Fruit fly (Drosophila melanogaster): ENCODE results near the gene Spn77Ba.

Gene Spn77Ba

DNA sequence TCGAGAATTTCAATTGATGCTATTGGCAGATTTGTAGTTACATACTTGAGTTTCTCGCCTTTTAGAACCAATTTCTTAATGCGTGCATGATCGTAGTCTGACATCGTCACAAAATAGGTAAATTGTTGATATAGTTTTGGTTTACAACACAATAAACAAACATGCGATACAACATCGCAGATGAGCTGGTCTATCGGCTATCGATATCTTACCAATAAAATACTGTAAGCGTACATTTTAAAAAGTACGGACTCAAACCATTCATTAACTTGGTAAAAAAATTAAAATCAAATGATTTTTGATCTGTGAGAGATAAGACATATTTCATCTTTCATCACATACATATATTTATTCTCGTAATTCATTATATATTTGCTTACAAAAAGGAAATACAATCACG, 20.2 kb upstream of the Spn77Ba start, which contains the start of gene FRG1 (continued):
- TF ChIP-seq Dek (tag; optimal IDR thresholded peaks at IDR 0.05) (no peak), Neu2 (GFP tag; optimal IDR thresholded peaks at IDR 0.05; ENCODE audit: borderline replicate concordance) (no peak), CG2116 (GFP tag; optimal IDR thresholded peaks at IDR 0.05) (peak; percentile 60), Bdp1 (GFP tag; optimal IDR thresholded peaks at IDR 0.05) (no peak), Lpt (GFP tag; optimal IDR thresholded peaks at IDR 0.05) (no peak), cad (GFP tag; optimal IDR thresholded peaks at IDR 0.05) (no peak), pzg (GFP tag; optimal IDR thresholded peaks at IDR 0.05) (peak; percentile 58), CG4282 (GFP tag; optimal IDR thresholded peaks at IDR 0.05) (no peak), pb (GFP tag; optimal IDR thresholded peaks at IDR 0.05) (no peak), CG8765 (GFP tag; IDR thresholded peaks at IDR 0.05) (no peak), sna (GFP tag; IDR thresholded peaks at IDR 0.05; ENCODE audit: partially characterized antibody) (peak; percentile 61; the same call in 1 of the 2 replicates), HLH4C (GFP tag; IDR thresholded peaks at IDR 0.05; ENCODE audit: partially characterized antibody) (peak; percentile 78), CG14860 (GFP tag; IDR thresholded peaks at IDR 0.05; ENCODE audit: partially characterized antibody) (peak; percentile 77), grn (GFP tag; optimal IDR thresholded peaks at IDR 0.05) (peak; percentile 83), Oaz (GFP tag; IDR thresholded peaks at IDR 0.05) (no peak), HLH3B (GFP tag; IDR thresholded peaks at IDR 0.05) (no peak), zen (tag; optimal IDR thresholded peaks at IDR 0.05) (peak; percentile 36), MESR4 (GFP tag; optimal IDR thresholded peaks at IDR 0.05) (peak; percentile 49), oc (tag; optimal IDR thresholded peaks at IDR 0.05) (no peak), emc (GFP tag; optimal IDR thresholded peaks at IDR 0.05) (no peak), B-H2 (GFP tag; optimal IDR thresholded peaks at IDR 0.05) (no peak), Dfd (GFP tag; optimal IDR thresholded peaks at IDR 0.05) (no peak), CG15514 (GFP tag; optimal IDR thresholded peaks at IDR 0.05) (peak; percentile 31), CG31388 (GFP tag; optimal IDR thresholded peaks at IDR 0.05) (no peak), otp (GFP tag; IDR thresholded peaks at IDR 0.05) (no peak), Opbp (GFP tag; IDR thresholded peaks at IDR 0.05; ENCODE audit: partially characterized antibody) (peak; percentile 77; the same call in 2 of the 3 replicates), nerfin-2 (GFP tag; IDR thresholded peaks at IDR 0.05; ENCODE audit: partially characterized antibody) (peak; percentile 70), chn (GFP tag; optimal IDR thresholded peaks at IDR 0.05) (no peak), YL-1 (GFP tag; optimal IDR thresholded peaks at IDR 0.05) (peak; percentile 45), lbe (GFP tag; optimal IDR thresholded peaks at IDR 0.05) (no peak), CG4617 (GFP tag; optimal IDR thresholded peaks at IDR 0.05; ENCODE audit: borderline replicate concordance) (peak; percentile 64), CG2129 (GFP tag; IDR thresholded peaks at IDR 0.05; ENCODE audit: partially characterized antibody) (peak; percentile 39; the same call in 1 of the 2 replicates), CG1647 (GFP tag; optimal IDR thresholded peaks at IDR 0.05) (no peak), CkIIα-i1 (GFP tag; IDR thresholded peaks at IDR 0.05) (no peak), CG17385 (GFP tag; optimal IDR thresholded peaks at IDR 0.05) (no peak), stwl (tag; optimal IDR thresholded peaks at IDR 0.05) (peak; percentile 84), HmgZ (tag; optimal IDR thresholded peaks at IDR 0.05) (peak; percentile 33), H15 (GFP tag; IDR thresholded peaks at IDR 0.05) (no peak), p53 (GFP tag; optimal IDR thresholded peaks at IDR 0.05) (no peak), Tbp (GFP tag; optimal IDR thresholded peaks at IDR 0.05) (no peak), knrl (GFP tag; IDR thresholded peaks at IDR 0.05; ENCODE audit: partially characterized antibody) (peak; percentile 64; the same call in 2 of the 3 replicates), Ada2b (GFP tag; IDR thresholded peaks at IDR 0.05) (no peak), usp (GFP tag; optimal IDR thresholded peaks at IDR 0.05) (no peak), bsh (GFP tag; optimal IDR thresholded peaks at IDR 0.05) (no peak), CG13123 (GFP tag; optimal IDR thresholded peaks at IDR 0.05) (no peak), NC2α (GFP tag; optimal IDR thresholded peaks at IDR 0.05) (no peak), danr (GFP tag; IDR thresholded peaks at IDR 0.05) (no peak), CG9215 (GFP tag; IDR thresholded peaks at IDR 0.05) (no peak), lov (optimal IDR thresholded peaks at IDR 0.05) (no peak), lov (GFP tag; IDR thresholded peaks at IDR 0.05) (no peak), sob (GFP tag; IDR thresholded peaks at IDR 0.05) (no peak), CG3838 (GFP tag; optimal IDR thresholded peaks at IDR 0.05) (peak; percentile 95)
